Worm (Caenorhabditis elegans) whole organism, L1 larva: ENCODE results near the gene F44B9.2.

ENCODE experiments used
- C16A3.4 ChIP-seq: fragments of 150-350 bp; optimal IDR thresholded peaks from 2 replicates; lab custom pipeline; 2014; ENCODE audit warnings: missing biosample characterization, missing genetic modification characterization
- Y116A8C.19 ChIP-seq: sonication (generic microtip); optimal IDR thresholded peaks from 2 replicates; lab custom pipeline; 2016; ENCODE audit warnings: missing compliant biosample characterization, missing genetic modification characterization, borderline replicate concordance
- aha-1 ChIP-seq: fragments of 150-350 bp; optimal IDR thresholded peaks from 2 replicates; lab custom pipeline; 2014; ENCODE audit warnings: missing biosample characterization, missing genetic modification characterization
- blmp-1 ChIP-seq: fragments of 150-350 bp; optimal IDR thresholded peaks from 2 replicates; lab custom pipeline; 2014; ENCODE audit warnings: missing biosample characterization, missing genetic modification characterization
- ceh-63 ChIP-seq: fragments of 200-800 bp; sonication (Bioruptor generic); optimal IDR thresholded peaks from 2 replicates; lab custom pipeline; 2018; ENCODE audit warnings: mild to moderate bottlenecking, missing genetic modification characterization, missing compliant biosample characterization
- ceh-8 ChIP-seq: fragments of 200-800 bp; sonication (Bioruptor generic); optimal IDR thresholded peaks from 2 replicates; lab custom pipeline; 2018; ENCODE audit warnings: mild to moderate bottlenecking, missing genetic modification characterization, moderate library complexity, missing compliant biosample characterization
- ceh-82 ChIP-seq, 3 experiments: fragments of 150-350 bp in 1 of 3; sonication (generic microtip) in 2 of 3; optimal IDR thresholded peaks; 2 replicates each; lab custom pipeline; 2014 to 2017; ENCODE audit warnings: missing biosample characterization in 3 of 3, missing genetic modification characterization in 3 of 3
- ces-1 ChIP-seq: fragments of 150-350 bp; optimal IDR thresholded peaks from 2 replicates; lab custom pipeline; 2014; ENCODE audit warnings: missing biosample characterization, missing genetic modification reagents, missing genetic modification characterization
- dpl-1 ChIP-seq, 3 experiments: fragments of 150-350 bp in 2 of 3; sonication (generic microtip) in 1 of 3; optimal IDR thresholded peaks; 2 replicates each; lab custom pipeline; 2014 to 2017; ENCODE audit warnings: missing biosample characterization in 3 of 3, missing genetic modification characterization in 3 of 3, missing genetic modification reagents in 3 of 3
- efl-1 ChIP-seq, 4 experiments: fragments of 150-350 bp; optimal IDR thresholded peaks in 3 of 4; peaks in 1 of 4; 1 replicate in 1 of 4; 2 replicates in 3 of 4; lab custom pipeline; 2014; ENCODE audit warnings: missing biosample characterization in 2 of 4, missing genetic modification characterization in 2 of 4, missing genetic modification reagents in 2 of 4
- efl-3 ChIP-seq: fragments of 200-800 bp; sonication (Bioruptor generic); optimal IDR thresholded peaks from 2 replicates; lab custom pipeline; 2018; ENCODE audit warnings: mild to moderate bottlenecking, missing genetic modification characterization, missing compliant biosample characterization
- egl-27 ChIP-seq, 2 experiments: fragments of 150-350 bp in 1 of 2; sonication (generic microtip); optimal IDR thresholded peaks; 3 replicates each; lab custom pipeline; 2017 to 2018; ENCODE audit warnings: missing biosample characterization in 2 of 2, missing genetic modification characterization in 2 of 2, missing genetic modification reagents in 2 of 2
- elt-2 ChIP-seq: sonication (generic microtip); optimal IDR thresholded peaks from 2 replicates; lab custom pipeline; 2016; ENCODE audit warnings: missing genetic modification characterization, mild to moderate bottlenecking, inconsistent platforms, missing compliant biosample characterization, missing genetic modification reagents
- elt-3 ChIP-seq, 6 experiments: fragments of 150-350 bp in 1 of 6; sonication (generic microtip); optimal IDR thresholded peaks; 2 replicates each; lab custom pipeline; 2017 to 2018; ENCODE audit warnings: missing biosample characterization in 6 of 6, missing genetic modification characterization in 6 of 6, inconsistent platforms in 1 of 6
- fkh-4 ChIP-seq: sonication (generic microtip); optimal IDR thresholded peaks from 2 replicates; lab custom pipeline; 2016; ENCODE audit warnings: missing compliant biosample characterization, missing genetic modification characterization, borderline replicate concordance
- fos-1 ChIP-seq: fragments of 150-350 bp; optimal IDR thresholded peaks from 2 replicates; lab custom pipeline; 2014; ENCODE audit warnings: missing biosample characterization, missing genetic modification characterization
- hlh-4 ChIP-seq: sonication (generic microtip); optimal IDR thresholded peaks from 2 replicates; lab custom pipeline; 2016; ENCODE audit warnings: mild to moderate bottlenecking, missing genetic modification characterization, missing compliant biosample characterization
- irx-1 ChIP-seq: sonication (generic microtip); optimal IDR thresholded peaks from 2 replicates; lab custom pipeline; 2016; ENCODE audit warnings: missing genetic modification characterization, missing compliant biosample characterization
- isw-1 ChIP-seq: fragments of 200-800 bp; sonication (Bioruptor generic); IDR thresholded peaks from 2 replicates; pipeline ENCODE4 v1.3.6; 2022; ENCODE audit warnings: missing genetic modification characterization, missing compliant biosample characterization
- jun-1 ChIP-seq: fragments of 150-350 bp; optimal IDR thresholded peaks from 2 replicates; lab custom pipeline; 2014; ENCODE audit warnings: missing biosample characterization, missing genetic modification reagents, missing genetic modification characterization
- lin-15B ChIP-seq: fragments of 150-350 bp; sonication (generic microtip); optimal IDR thresholded peaks from 3 replicates; lab custom pipeline; 2014; ENCODE audit warnings: missing biosample characterization, missing genetic modification characterization
- lin-35 ChIP-seq, 2 experiments: fragments of 150-350 bp; optimal IDR thresholded peaks; 2 replicates each; lab custom pipeline; 2014; ENCODE audit warnings: missing biosample characterization in 2 of 2, missing genetic modification characterization in 2 of 2, missing genetic modification reagents in 2 of 2
- lir-3 ChIP-seq: sonication (generic microtip); optimal IDR thresholded peaks from 2 replicates; lab custom pipeline; 2016; ENCODE audit warnings: mild to moderate bottlenecking, missing genetic modification characterization, moderate library complexity, missing compliant biosample characterization; ENCODE audit not compliant: poor library complexity
- lsy-2 ChIP-seq, 2 experiments: fragments of 150-350 bp; optimal IDR thresholded peaks; 2 replicates each; lab custom pipeline; 2014; ENCODE audit warnings: missing biosample characterization in 2 of 2, missing genetic modification characterization in 2 of 2
- nhr-12 ChIP-seq: sonication (generic microtip); optimal IDR thresholded peaks from 2 replicates; lab custom pipeline; 2017; ENCODE audit warnings: missing biosample characterization, missing genetic modification characterization
- nhr-20 ChIP-seq: sonication (generic microtip); optimal IDR thresholded peaks from 2 replicates; lab custom pipeline; 2016; ENCODE audit warnings: mild to moderate bottlenecking, missing genetic modification characterization, missing compliant biosample characterization
- nhr-28 ChIP-seq: fragments of 150-350 bp; optimal IDR thresholded peaks from 2 replicates; lab custom pipeline; 2014; ENCODE audit warnings: missing biosample characterization, missing genetic modification characterization
- nhr-71 ChIP-seq: sonication (generic microtip); optimal IDR thresholded peaks from 2 replicates; lab custom pipeline; 2016; ENCODE audit warnings: mild to moderate bottlenecking, missing genetic modification characterization, moderate library complexity, missing compliant biosample characterization
- nhr-85 ChIP-seq: sonication (generic microtip); peaks from one replicate; lab custom pipeline; 2016; ENCODE audit warnings: missing genetic modification characterization, inconsistent platforms, missing compliant biosample characterization
- pag-3 ChIP-seq: sonication (generic microtip); optimal IDR thresholded peaks from 2 replicates; lab custom pipeline; 2017; ENCODE audit warnings: missing genetic modification characterization, mild to moderate bottlenecking, missing compliant biosample characterization, antibody characterized with exemption, borderline replicate concordance; ENCODE audit not compliant: insufficient read depth
- pqm-1 ChIP-seq: sonication (generic microtip); optimal IDR thresholded peaks from 3 replicates; lab custom pipeline; 2017; ENCODE audit warnings: missing biosample characterization, missing genetic modification characterization
- rnt-1 ChIP-seq: sonication (generic microtip); optimal IDR thresholded peaks from 2 replicates; lab custom pipeline; 2016; ENCODE audit warnings: mild to moderate bottlenecking, missing genetic modification characterization, moderate library complexity, missing compliant biosample characterization
- snu-23 ChIP-seq: sonication (generic microtip); optimal IDR thresholded peaks from 2 replicates; lab custom pipeline; 2016; ENCODE audit warnings: missing genetic modification characterization, missing compliant biosample characterization
- sptf-1 ChIP-seq: fragments of 150-350 bp; optimal IDR thresholded peaks from 2 replicates; lab custom pipeline; 2014; ENCODE audit warnings: missing biosample characterization, missing genetic modification characterization
- tlp-1 ChIP-seq: fragments of 150-350 bp; optimal IDR thresholded peaks from 2 replicates; lab custom pipeline; 2014; ENCODE audit warnings: missing biosample characterization, missing genetic modification characterization
- unc-30 ChIP-seq: sonication (generic microtip); optimal IDR thresholded peaks from 2 replicates; lab custom pipeline; 2017; ENCODE audit warnings: missing biosample characterization, missing genetic modification characterization
- zag-1 ChIP-seq: fragments of 150-350 bp; optimal IDR thresholded peaks from 2 replicates; lab custom pipeline; 2014; ENCODE audit warnings: missing biosample characterization, missing genetic modification characterization

The F44B9.2 gene

DNA sequence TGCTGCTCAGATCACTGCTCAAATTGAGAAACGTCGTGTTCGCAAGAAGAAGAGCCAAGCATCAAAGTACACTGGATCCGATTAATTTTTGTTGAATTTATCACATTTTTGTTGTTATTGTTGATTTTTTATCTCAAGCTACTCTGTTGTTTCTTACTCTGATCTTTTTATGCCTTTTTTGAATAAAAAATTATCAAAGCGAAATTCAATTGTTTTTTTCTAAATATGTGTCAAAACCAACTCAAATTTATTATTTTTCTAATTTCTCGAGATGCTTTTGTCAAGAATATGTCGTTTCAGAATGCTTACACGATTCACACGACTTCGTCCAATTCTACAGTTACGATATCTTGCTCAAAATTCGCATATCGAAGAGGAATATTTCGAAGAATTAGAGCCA lies 25.1 kb downstream of the F44B9.2 start, which contains the start of gene K12H4.2:
Gene K12H4.2, plus strand, starts transcription at position 301 of the 400 bp plus-strand sequence.
- TF ChIP-seq lin-15B (tag; lab: Kevin White, UChicago) (no peak), efl-1 (optimal IDR thresholded peaks at IDR 0.05; lab: Kevin White, UChicago) (no peak), efl-1 (GFP tag; optimal IDR thresholded peaks at IDR 0.05 in 1 of 2; lab: Kevin White, UChicago) (peak in 1 of 2 experiments; percentile 12)

DNA sequence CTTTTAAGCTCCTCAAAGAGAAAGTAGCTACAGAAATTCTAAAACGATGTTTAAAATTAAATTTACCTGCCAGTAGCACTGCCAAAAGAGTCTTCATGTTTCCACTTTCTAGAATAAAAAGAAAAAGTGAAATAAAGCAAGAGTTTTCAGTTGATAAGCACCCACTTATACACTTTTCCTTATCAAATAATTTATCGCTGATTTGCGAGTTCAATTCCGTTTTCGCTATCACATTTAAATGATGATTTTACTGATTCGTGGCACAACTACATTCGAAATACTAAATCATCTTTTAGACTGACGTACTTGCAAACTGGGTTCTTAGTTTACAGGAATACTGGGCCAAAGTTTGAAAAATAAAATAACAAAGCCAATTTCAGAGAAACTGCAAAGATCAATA lies 28.7 kb downstream of the F44B9.2 start, which contains the start of gene K12H4.7:
Gene K12H4.7, minus strand, starts transcription at position 138 of the 400 bp plus-strand sequence.
- peak; percentile 74 for TF ChIP-seq pqm-1 (tag; lab: Kevin White, UChicago)
- peak; percentile 51 for TF ChIP-seq tlp-1 (tag; lab: Kevin White, UChicago)
- no peak for TF ChIP-seq C16A3.4 (tag; lab: Kevin White, UChicago)
- no peak for TF ChIP-seq lir-3
- TF ChIP-seq elt-2 (tag; lab: Kevin White, UChicago): peak; percentile 74
- TF ChIP-seq aha-1 (tag; lab: Kevin White, UChicago): no peak
- TF ChIP-seq nhr-85 (tag; lab: Kevin White, UChicago): no peak
- no peak for TF ChIP-seq egl-27 (tag; optimal IDR thresholded peaks at IDR 0.05; lab: Kevin White, UChicago)
- TF ChIP-seq efl-1 (optimal IDR thresholded peaks at IDR 0.05; lab: Kevin White, UChicago): no peak
- TF ChIP-seq efl-1 (GFP tag; optimal IDR thresholded peaks at IDR 0.05 in 1 of 2; lab: Kevin White, UChicago): peak in 1 of 2 experiments; percentile 61
- no peak for TF ChIP-seq sptf-1
- TF ChIP-seq jun-1: no peak
- TF ChIP-seq lin-35 (GFP tag; optimal IDR thresholded peaks at IDR 0.05; lab: Kevin White, UChicago): no peak
- TF ChIP-seq ceh-82 (tag; optimal IDR thresholded peaks at IDR 0.05; lab: Kevin White, UChicago): no peak
- no peak for TF ChIP-seq dpl-1 (GFP tag; optimal IDR thresholded peaks at IDR 0.05; lab: Kevin White, UChicago)

DNA sequence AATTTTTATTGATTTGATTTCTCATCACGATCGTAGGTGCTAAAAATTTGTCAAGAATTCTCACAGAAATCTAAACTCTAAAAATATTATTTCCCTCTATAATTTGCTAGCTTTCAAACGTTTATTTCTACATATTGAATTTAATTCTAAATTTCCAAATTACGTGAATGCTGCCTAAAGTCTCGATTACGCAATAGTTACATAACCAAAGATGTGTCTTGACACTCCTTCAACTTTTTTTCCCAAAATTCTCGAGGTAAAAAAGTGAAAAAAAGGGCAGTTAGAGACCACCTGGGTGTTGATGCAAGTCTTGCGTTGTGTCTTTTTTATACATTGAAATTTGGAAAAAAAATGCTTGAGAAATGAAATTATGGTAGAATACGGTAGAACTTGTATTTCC lies 29.6 kb downstream of the F44B9.2 start:
- no peak for TF ChIP-seq nhr-28 (tag; lab: Kevin White, UChicago)
- no peak for TF ChIP-seq rnt-1
- TF ChIP-seq snu-23 (GFP tag; lab: Kevin White, UChicago): no peak
- TF ChIP-seq nhr-20: no peak
- TF ChIP-seq isw-1 (GFP tag; lab: Robert Waterston, UW): no peak
- TF ChIP-seq fos-1 (tag; lab: Kevin White, UChicago): no peak
- no peak for TF ChIP-seq elt-3 (tag; optimal IDR thresholded peaks at IDR 0.05; lab: Kevin White, UChicago)
- TF ChIP-seq fkh-4 (tag; lab: Kevin White, UChicago): no peak
- TF ChIP-seq Y116A8C.19 (tag; lab: Kevin White, UChicago): no peak
- TF ChIP-seq nhr-71: no peak
- TF ChIP-seq efl-3 (GFP tag; lab: Kevin White, UChicago): no peak
- TF ChIP-seq lin-35 (GFP tag; optimal IDR thresholded peaks at IDR 0.05; lab: Kevin White, UChicago): no peak
- TF ChIP-seq ceh-8 (GFP tag; lab: Kevin White, UChicago): no peak
- TF ChIP-seq ces-1 (GFP tag; lab: Kevin White, UChicago): no peak
- no peak for TF ChIP-seq blmp-1 (tag; lab: Kevin White, UChicago)
- no peak for TF ChIP-seq nhr-12 (tag; lab: Kevin White, UChicago)
- no peak for TF ChIP-seq unc-30 (tag; lab: Kevin White, UChicago)
- TF ChIP-seq irx-1 (tag; lab: Kevin White, UChicago): no peak

DNA sequence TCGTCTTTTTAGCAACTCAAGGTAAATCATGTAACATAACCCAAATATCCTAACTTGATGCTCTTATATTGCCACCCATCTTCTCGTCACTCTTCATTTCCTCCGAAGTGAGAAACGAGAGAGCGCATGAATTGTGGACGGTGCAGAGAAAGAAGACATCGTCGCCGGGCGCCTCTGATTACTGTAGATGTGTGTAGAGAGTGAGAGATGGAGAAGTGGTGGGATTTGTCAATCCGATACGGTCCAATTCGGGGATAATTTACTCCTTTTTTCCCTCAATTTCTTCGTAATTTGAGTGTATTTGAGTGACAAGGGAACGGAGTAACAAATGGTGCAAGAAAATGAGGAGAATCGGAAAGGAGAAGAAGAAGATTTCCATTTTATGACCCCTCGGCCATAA lies 38.9 kb downstream of the F44B9.2 start:
- TF ChIP-seq blmp-1 (tag; lab: Kevin White, UChicago) (peak; percentile 8), pag-3 (tag; lab: Kevin White, UChicago) (no peak), unc-30 (tag; lab: Kevin White, UChicago) (no peak), zag-1 (tag; lab: Kevin White, UChicago) (no peak), egl-27 (tag; optimal IDR thresholded peaks at IDR 0.05; lab: Kevin White, UChicago) (no peak), lsy-2 (tag; optimal IDR thresholded peaks at IDR 0.05; lab: Kevin White, UChicago) (peak in 1 of 2 experiments; percentile 16), ceh-63 (no peak), ceh-82 (tag; optimal IDR thresholded peaks at IDR 0.05; lab: Kevin White, UChicago) (no peak), hlh-4 (tag; lab: Kevin White, UChicago) (no peak), aha-1 (tag; lab: Kevin White, UChicago) (no peak)
